Fruit fly (Drosophila melanogaster): Measurements from ENCODE around the gene gw.
A peak's percentile ranks its signal among the peaks of the same experiment; 100 is the strongest.

The gw gene

dm6 chr4:670905-671419, 10.6 kb upstream of the gw start, which contains the start of gene CG11360:
Gene CG11360 (plus strand): TSS chr4:671142.
- TF ChIP-seq CG8159 (tag; optimal IDR thresholded peaks at IDR 0.05) (peak; percentile 43), CG9948 (tag; optimal IDR thresholded peaks at IDR 0.05) (no peak), CG15710 (tag; optimal IDR thresholded peaks at IDR 0.05) (peak; percentile 18), CG34367 (tag; optimal IDR thresholded peaks at IDR 0.05) (peak; percentile 14), CG32121 (GFP tag; IDR thresholded peaks at IDR 0.05) (no peak), rn (GFP tag; IDR thresholded peaks at IDR 0.05) (no peak), D1 (tag; optimal IDR thresholded peaks at IDR 0.05) (peak; percentile 29)

dm6 chr4:664277-664676, 3.9 kb upstream of the gw start:
- TF ChIP-seq CG13204 (GFP tag; optimal IDR thresholded peaks at IDR 0.05) (no peak), fd96Ca (GFP tag; IDR thresholded peaks at IDR 0.05) (no peak), CG32121 (GFP tag; IDR thresholded peaks at IDR 0.05) (no peak), CG12605 (GFP tag; IDR thresholded peaks at IDR 0.05) (no peak), CG14655 (GFP tag; optimal IDR thresholded peaks at IDR 0.05) (no peak), CG4496 (GFP tag; IDR thresholded peaks at IDR 0.05) (no peak), CG17806 (tag; optimal IDR thresholded peaks at IDR 0.05) (no peak), D1 (tag; optimal IDR thresholded peaks at IDR 0.05) (no peak), rn (GFP tag; IDR thresholded peaks at IDR 0.05) (no peak), gl (tag; optimal IDR thresholded peaks at IDR 0.05) (no peak), CG10348 (GFP tag; IDR thresholded peaks at IDR 0.05) (no peak), Snoo (tag; optimal IDR thresholded peaks at IDR 0.05) (no peak), Pif1B (GFP tag; optimal IDR thresholded peaks at IDR 0.05) (no peak), EcR (GFP tag; optimal IDR thresholded peaks at IDR 0.05) (no peak), CG8159 (tag; optimal IDR thresholded peaks at IDR 0.05) (no peak), Pif1A (GFP tag; optimal IDR thresholded peaks at IDR 0.05) (no peak), CG15710 (tag; optimal IDR thresholded peaks at IDR 0.05) (no peak), Ets98B (GFP tag; IDR thresholded peaks at IDR 0.05) (no peak), CG8301 (tag; optimal IDR thresholded peaks at IDR 0.05) (no peak), CG34367 (tag; optimal IDR thresholded peaks at IDR 0.05) (no peak)

- peak; percentile 46 for TF ChIP-seq CG8159 (tag; optimal IDR thresholded peaks at IDR 0.05)
- peak; percentile 10 for TF ChIP-seq CG9948 (tag; optimal IDR thresholded peaks at IDR 0.05)
- TF ChIP-seq D1 (tag; optimal IDR thresholded peaks at IDR 0.05) = peak; percentile 25
- peak; percentile 47 for TF ChIP-seq Snoo (tag; optimal IDR thresholded peaks at IDR 0.05)
- peak; percentile 9 for TF ChIP-seq CG34367 (tag; optimal IDR thresholded peaks at IDR 0.05)
- peak; percentile 24 for TF ChIP-seq CG17806 (tag; optimal IDR thresholded peaks at IDR 0.05)
- peak; percentile 39 for TF ChIP-seq CG15710 (tag; optimal IDR thresholded peaks at IDR 0.05)
- no peak for TF ChIP-seq CG12605 (GFP tag; IDR thresholded peaks at IDR 0.05)
- TF ChIP-seq CG14655 (GFP tag; optimal IDR thresholded peaks at IDR 0.05) = no peak
Observed at dm6 chr4:663055-663670, 2.8 kb upstream of the gw start, which contains the start of the genes CG46466 and Slip1. Gene CG46466 (minus strand): TSS chr4:663124. Gene Slip1 (plus strand): TSS chr4:663621.

- TF ChIP-seq Pif1B (GFP tag; optimal IDR thresholded peaks at IDR 0.05) = no peak
- no peak for TF ChIP-seq CG32121 (GFP tag; IDR thresholded peaks at IDR 0.05)
Observed at dm6 chr4:662101-662500, 1.7 kb upstream of the gw start.

- TF ChIP-seq Ets98B (GFP tag; IDR thresholded peaks at IDR 0.05) (no peak), CG9948 (tag; optimal IDR thresholded peaks at IDR 0.05) (no peak), fd96Ca (GFP tag; IDR thresholded peaks at IDR 0.05) (no peak), CG12605 (GFP tag; IDR thresholded peaks at IDR 0.05) (no peak), CG8159 (tag; optimal IDR thresholded peaks at IDR 0.05) (no peak), CG15710 (tag; optimal IDR thresholded peaks at IDR 0.05) (no peak), rn (GFP tag; IDR thresholded peaks at IDR 0.05) (no peak), D1 (tag; optimal IDR thresholded peaks at IDR 0.05) (no peak), CG4496 (GFP tag; IDR thresholded peaks at IDR 0.05) (no peak), EcR (GFP tag; optimal IDR thresholded peaks at IDR 0.05) (no peak)
Observed at dm6 chr4:659058-659588, 1.3 kb downstream of the gw start.

- TF ChIP-seq CG12605 (GFP tag; IDR thresholded peaks at IDR 0.05) (no peak), CG32121 (GFP tag; IDR thresholded peaks at IDR 0.05) (no peak), Ets98B (GFP tag; IDR thresholded peaks at IDR 0.05) (no peak), CG10348 (GFP tag; IDR thresholded peaks at IDR 0.05) (no peak), Snoo (tag; optimal IDR thresholded peaks at IDR 0.05) (no peak), CG13204 (GFP tag; optimal IDR thresholded peaks at IDR 0.05) (no peak), rn (GFP tag; IDR thresholded peaks at IDR 0.05) (no peak), EcR (GFP tag; optimal IDR thresholded peaks at IDR 0.05) (no peak)
Observed at dm6 chr4:647388-647787, 13.0 kb downstream of the gw start.
